Worm (Caenorhabditis elegans) whole organism, mixed stage, embryonic: ENCODE measurements around the gene nspb-3.

Source experiments
- M03D4.4 ChIP-seq: sonication (generic microtip); optimal IDR thresholded peaks from 2 replicates; lab custom pipeline; 2017; ENCODE audit warnings: mild to moderate bottlenecking, missing genetic modification characterization, missing compliant biosample characterization
- bed-3 ChIP-seq: fragments of 200-800 bp; sonication (Bioruptor generic); optimal IDR thresholded peaks from 3 replicates; lab custom pipeline; 2018; ENCODE audit warnings: mild to moderate bottlenecking, missing genetic modification characterization, moderate library complexity, missing compliant biosample characterization
- ceh-43 ChIP-seq: fragments of 200-800 bp; sonication (Bioruptor generic); optimal IDR thresholded peaks from 2 replicates; lab custom pipeline; 2018; ENCODE audit warnings: mild to moderate bottlenecking, missing genetic modification characterization, moderate library complexity, missing compliant biosample characterization
- ceh-83 ChIP-seq: fragments of 200-800 bp; sonication (Bioruptor generic); optimal IDR thresholded peaks from 2 replicates; lab custom pipeline; 2018; ENCODE audit warnings: mild to moderate bottlenecking, missing genetic modification characterization, missing compliant biosample characterization
- ces-1 ChIP-seq: fragments of 150-350 bp; optimal IDR thresholded peaks from 2 replicates; lab custom pipeline; 2014; ENCODE audit warnings: missing biosample characterization, missing genetic modification reagents, missing genetic modification characterization
- cnd-1 ChIP-seq: fragments of 200-800 bp; sonication (Bioruptor generic); optimal IDR thresholded peaks from 2 replicates; lab custom pipeline; 2018; ENCODE audit warnings: mild to moderate bottlenecking, missing genetic modification characterization, missing compliant biosample characterization
- drap-1 ChIP-seq: fragments of 200-800 bp; sonication (Bioruptor generic); optimal IDR thresholded peaks from 3 replicates; lab custom pipeline; 2018; ENCODE audit warnings: mild to moderate bottlenecking, missing genetic modification characterization, missing compliant biosample characterization
- elt-1 ChIP-seq: sonication (generic microtip); optimal IDR thresholded peaks from 2 replicates; lab custom pipeline; 2017; ENCODE audit warnings: missing genetic modification characterization, mild to moderate bottlenecking, missing compliant biosample characterization, antibody characterized with exemption, moderate library complexity, borderline replicate concordance; ENCODE audit not compliant: insufficient read depth
- elt-3 ChIP-seq: fragments of 150-350 bp; optimal IDR thresholded peaks from 2 replicates; lab custom pipeline; 2014; ENCODE audit warnings: missing biosample characterization, missing genetic modification characterization
- flh-1 ChIP-seq: fragments of 200-800 bp; sonication (Bioruptor generic); optimal IDR thresholded peaks from 2 replicates; lab custom pipeline; 2018; ENCODE audit warnings: mild to moderate bottlenecking, missing genetic modification characterization, moderate library complexity, missing compliant biosample characterization
- ham-2 ChIP-seq: fragments of 200-800 bp; sonication (Bioruptor generic); optimal IDR thresholded peaks from 2 replicates; lab custom pipeline; 2018; ENCODE audit warnings: mild to moderate bottlenecking, missing genetic modification characterization, missing compliant biosample characterization
- hlh-1 ChIP-seq: fragments of 150-350 bp; optimal IDR thresholded peaks from 2 replicates; lab custom pipeline; 2014; ENCODE audit warnings: missing biosample characterization, missing genetic modification reagents, missing genetic modification characterization
- mab-5 ChIP-seq: fragments of 150-350 bp; optimal IDR thresholded peaks from 2 replicates; lab custom pipeline; 2014; ENCODE audit warnings: missing biosample characterization, missing genetic modification characterization
- mep-1 ChIP-seq: fragments of 150-350 bp; optimal IDR thresholded peaks from 2 replicates; lab custom pipeline; 2017; ENCODE audit warnings: missing biosample characterization, missing genetic modification reagents, missing genetic modification characterization, inconsistent platforms
- mls-2 ChIP-seq: sonication (generic microtip); optimal IDR thresholded peaks from 2 replicates; lab custom pipeline; 2016; ENCODE audit warnings: mild to moderate bottlenecking, missing genetic modification characterization, moderate library complexity, missing compliant biosample characterization
- nhr-12 ChIP-seq: fragments of 150-350 bp; optimal IDR thresholded peaks from 2 replicates; lab custom pipeline; 2014; ENCODE audit warnings: missing biosample characterization, missing genetic modification characterization
- nhr-2 ChIP-seq: fragments of 150-350 bp; optimal IDR thresholded peaks from 2 replicates; lab custom pipeline; 2014; ENCODE audit warnings: missing biosample characterization, missing genetic modification characterization
- nhr-237 ChIP-seq: fragments of 150-350 bp; optimal IDR thresholded peaks from 2 replicates; lab custom pipeline; 2014; ENCODE audit warnings: missing biosample characterization, missing genetic modification characterization
- nhr-76 ChIP-seq: sonication (generic microtip); optimal IDR thresholded peaks from 2 replicates; lab custom pipeline; 2017; ENCODE audit warnings: missing biosample characterization, missing genetic modification characterization
- pha-4 ChIP-seq: fragments of 150-350 bp; optimal IDR thresholded peaks from 2 replicates; lab custom pipeline; 2018; ENCODE audit warnings: missing biosample characterization, missing genetic modification reagents, missing genetic modification characterization
- sem-2 ChIP-seq: fragments of 200-800 bp; sonication (Bioruptor generic); optimal IDR thresholded peaks from 2 replicates; lab custom pipeline; 2018; ENCODE audit warnings: mild to moderate bottlenecking, missing genetic modification characterization, missing compliant biosample characterization
- snpc-4 ChIP-seq: fragments of 150-350 bp; optimal IDR thresholded peaks from 2 replicates; lab custom pipeline; 2014; ENCODE audit warnings: missing biosample characterization, missing genetic modification characterization
- sptf-1 ChIP-seq: sonication (generic microtip); optimal IDR thresholded peaks from 2 replicates; lab custom pipeline; 2017; ENCODE audit warnings: mild to moderate bottlenecking, missing genetic modification characterization, moderate library complexity, missing compliant biosample characterization
- tbx-8 ChIP-seq: fragments of 200-800 bp; sonication (Bioruptor generic); optimal IDR thresholded peaks from 2 replicates; lab custom pipeline; 2018; ENCODE audit warnings: mild to moderate bottlenecking, missing genetic modification characterization, moderate library complexity, missing compliant biosample characterization
- unc-120 ChIP-seq: sonication (generic microtip); optimal IDR thresholded peaks from 2 replicates; lab custom pipeline; 2017; ENCODE audit warnings: missing genetic modification characterization, missing compliant biosample characterization; ENCODE audit not compliant: poor library complexity, severe bottlenecking
- unc-39 ChIP-seq: fragments of 150-350 bp; optimal IDR thresholded peaks from 2 replicates; lab custom pipeline; 2014; ENCODE audit warnings: missing biosample characterization, missing genetic modification characterization
- unc-62 ChIP-seq: fragments of 150-350 bp; optimal IDR thresholded peaks from 2 replicates; lab custom pipeline; 2014; ENCODE audit warnings: missing biosample characterization, missing genetic modification reagents, missing genetic modification characterization
- zip-8 ChIP-seq: fragments of 150-350 bp; optimal IDR thresholded peaks from 2 replicates; lab custom pipeline; 2014; ENCODE audit warnings: missing biosample characterization, missing genetic modification characterization
- ztf-11 ChIP-seq: fragments of 150-350 bp; optimal IDR thresholded peaks from 2 replicates; lab custom pipeline; 2014; ENCODE audit warnings: missing biosample characterization, missing genetic modification characterization

nspb-3 gene

DNA sequence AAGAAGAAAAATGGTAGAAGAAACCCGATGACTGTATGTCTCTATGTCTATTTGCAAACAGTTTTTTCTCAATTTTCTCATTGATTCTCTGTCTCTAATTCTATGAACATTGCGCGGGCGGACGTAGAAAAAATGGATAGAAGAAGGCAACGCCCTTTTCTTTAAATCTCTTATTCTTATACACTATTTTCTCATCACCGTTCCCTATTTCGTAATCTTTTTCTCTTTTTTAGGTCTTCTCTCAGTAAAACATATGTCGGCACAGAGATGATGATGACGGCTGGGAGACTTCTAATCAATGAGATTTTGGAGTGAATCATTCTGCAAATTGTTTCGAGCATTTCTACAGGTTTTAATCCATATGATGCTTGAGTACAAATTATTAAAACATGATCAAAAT, 27.4 kb upstream of the nspb-3 start:
- TF ChIP-seq unc-39 (tag; lab: Kevin White, UChicago), result no peak
- TF ChIP-seq drap-1 (GFP tag; lab: Kevin White, UChicago), result no peak
- TF ChIP-seq unc-62 (GFP tag; lab: Kevin White, UChicago), result no peak
- TF ChIP-seq sem-2, result no peak
- TF ChIP-seq zip-8 (tag; lab: Kevin White, UChicago), result no peak
- no peak for TF ChIP-seq nhr-12 (tag; lab: Kevin White, UChicago)
- no peak for TF ChIP-seq ceh-43 (GFP tag; lab: Kevin White, UChicago)
- TF ChIP-seq elt-3, result no peak
- no peak for TF ChIP-seq hlh-1 (tag; lab: Kevin White, UChicago)
- TF ChIP-seq mls-2 (tag; lab: Kevin White, UChicago), result no peak
- TF ChIP-seq nhr-2, result no peak
- no peak for TF ChIP-seq snpc-4 (tag; lab: Kevin White, UChicago)
- TF ChIP-seq sptf-1 (tag; lab: Kevin White, UChicago), result no peak
- TF ChIP-seq nhr-76 (tag; lab: Kevin White, UChicago), result no peak
- no peak for TF ChIP-seq ceh-83 (GFP tag; lab: Kevin White, UChicago)
- TF ChIP-seq ces-1, result no peak

DNA sequence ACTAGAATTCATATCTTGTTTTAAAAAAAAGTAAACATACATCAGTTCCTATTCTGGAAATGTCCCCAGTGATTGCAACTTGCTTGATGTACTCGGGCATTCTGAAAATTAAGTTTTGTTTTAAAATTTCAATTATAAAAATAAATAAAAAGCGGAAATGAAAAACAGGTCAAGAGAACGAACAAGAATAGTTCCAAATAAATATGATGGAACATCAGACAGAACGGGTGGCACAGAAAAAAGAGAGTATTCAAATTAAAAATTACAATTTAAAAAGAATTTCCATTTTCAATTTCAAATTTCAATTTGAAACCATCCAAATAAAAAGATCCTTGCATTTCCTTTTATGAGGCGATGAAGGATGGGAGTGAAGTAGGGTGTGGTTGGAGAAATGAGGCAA, 26.5 kb upstream of the nspb-3 start, which contains the start of gene C01B10.3:
Gene C01B10.3 (minus strand): TSS at position 101 of the 400 bp plus-strand sequence.
- no peak for TF ChIP-seq M03D4.4 (tag; lab: Kevin White, UChicago)

DNA sequence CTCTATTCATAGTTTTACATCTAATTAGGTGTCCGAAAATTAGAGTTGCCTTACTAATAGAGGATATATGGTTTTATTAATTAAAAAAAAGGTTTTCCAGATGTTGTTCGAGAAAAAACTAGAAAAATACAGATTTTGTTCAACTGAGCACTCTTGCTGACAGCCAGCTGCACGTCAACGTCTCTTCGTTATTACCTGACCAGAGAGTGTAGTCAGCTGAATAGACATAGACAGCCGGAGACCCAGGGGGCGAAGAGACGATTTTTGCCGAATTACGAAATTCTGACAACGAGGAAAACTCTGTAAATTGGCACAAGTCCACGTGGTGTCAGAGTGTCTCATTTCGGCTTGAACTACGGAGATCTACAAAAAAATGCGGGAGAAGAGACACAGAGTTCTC, 23.8 kb upstream of the nspb-3 start:
- TF ChIP-seq pha-4 (tag; lab: Kevin White, UChicago), result no peak

DNA sequence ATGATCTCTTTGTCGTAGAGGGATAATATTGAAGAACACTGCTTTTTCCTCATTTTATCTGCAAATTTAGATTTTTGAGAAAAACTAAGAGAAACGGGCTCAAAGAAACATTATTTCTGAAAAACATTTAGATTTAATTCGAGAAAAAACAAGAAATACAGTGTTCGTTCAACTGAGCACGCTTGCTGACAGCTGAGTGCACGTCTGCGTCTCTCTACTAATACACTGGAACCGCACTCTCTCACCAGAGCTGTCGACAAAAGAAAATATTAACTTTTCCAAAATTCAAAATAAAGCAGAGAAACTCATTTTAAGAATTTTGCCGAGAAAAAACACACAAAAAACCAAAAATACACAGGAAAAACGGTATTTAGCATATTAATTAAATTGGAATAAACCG, 18.5 kb upstream of the nspb-3 start, which contains the start of gene drh-1:
Gene drh-1 (minus strand): TSS at position 58 of the 400 bp plus-strand sequence.
- TF ChIP-seq M03D4.4 (tag; lab: Kevin White, UChicago), result no peak

DNA sequence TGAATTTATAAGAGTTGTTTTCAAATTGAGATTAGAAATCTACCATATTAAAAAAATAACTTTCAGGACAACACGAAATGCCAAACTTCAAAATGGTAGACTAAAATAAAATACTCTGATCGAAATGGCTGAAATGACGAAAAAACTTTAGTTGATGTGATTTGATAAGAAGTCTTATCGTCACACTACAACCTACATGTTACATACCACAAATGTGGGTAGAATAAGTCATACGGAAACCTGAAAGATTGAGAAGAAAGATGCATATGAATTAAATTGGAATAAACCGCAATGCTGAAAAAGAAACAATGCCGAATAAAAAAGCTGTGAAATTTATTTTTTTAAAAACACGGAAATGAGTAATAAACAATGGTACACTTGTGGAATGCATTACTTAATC, 12.3 kb upstream of the nspb-3 start:
- TF ChIP-seq tbx-8 (GFP tag; lab: Kevin White, UChicago) (no peak), ceh-43 (GFP tag; lab: Kevin White, UChicago) (no peak), hlh-1 (tag; lab: Kevin White, UChicago) (no peak), nhr-237 (tag; lab: Kevin White, UChicago) (no peak), sem-2 (no peak), M03D4.4 (tag; lab: Kevin White, UChicago) (no peak), unc-120 (tag; lab: Kevin White, UChicago) (no peak), bed-3 (GFP tag; lab: Kevin White, UChicago) (no peak), snpc-4 (tag; lab: Kevin White, UChicago) (no peak), nhr-2 (no peak), ces-1 (no peak)

DNA sequence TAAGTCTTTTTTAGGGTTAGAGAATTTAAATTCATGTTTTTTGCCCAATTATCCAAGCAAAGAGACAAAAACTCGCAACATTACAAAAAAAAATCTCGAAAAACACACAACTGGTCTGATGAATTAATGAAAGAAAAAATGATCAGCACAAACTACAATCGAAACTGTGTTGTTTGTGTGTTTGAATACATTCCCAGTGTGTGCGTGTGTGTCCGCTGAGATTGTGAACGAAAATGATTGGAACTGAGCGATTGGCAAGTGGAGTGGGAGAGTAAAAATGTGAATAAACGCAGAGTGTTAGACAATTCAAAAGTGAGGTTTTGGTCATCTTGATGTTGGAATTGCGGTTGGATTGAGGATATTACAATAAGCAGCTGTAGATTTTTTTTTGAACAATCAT, 11.8 kb upstream of the nspb-3 start:
- no peak for TF ChIP-seq cnd-1 (tag; lab: Kevin White, UChicago)
- no peak for TF ChIP-seq bed-3 (GFP tag; lab: Kevin White, UChicago)
- no peak for TF ChIP-seq flh-1 (GFP tag; lab: Kevin White, UChicago)
- no peak for TF ChIP-seq nhr-237 (tag; lab: Kevin White, UChicago)
- no peak for TF ChIP-seq ham-2 (GFP tag; lab: Kevin White, UChicago)
- TF ChIP-seq ztf-11, result no peak
- TF ChIP-seq nhr-76 (tag; lab: Kevin White, UChicago), result no peak
- TF ChIP-seq nhr-12 (tag; lab: Kevin White, UChicago), result no peak
- no peak for TF ChIP-seq hlh-1 (tag; lab: Kevin White, UChicago)
- no peak for TF ChIP-seq tbx-8 (GFP tag; lab: Kevin White, UChicago)
- no peak for TF ChIP-seq mls-2 (tag; lab: Kevin White, UChicago)
- no peak for TF ChIP-seq drap-1 (GFP tag; lab: Kevin White, UChicago)
- TF ChIP-seq elt-3, result no peak

DNA sequence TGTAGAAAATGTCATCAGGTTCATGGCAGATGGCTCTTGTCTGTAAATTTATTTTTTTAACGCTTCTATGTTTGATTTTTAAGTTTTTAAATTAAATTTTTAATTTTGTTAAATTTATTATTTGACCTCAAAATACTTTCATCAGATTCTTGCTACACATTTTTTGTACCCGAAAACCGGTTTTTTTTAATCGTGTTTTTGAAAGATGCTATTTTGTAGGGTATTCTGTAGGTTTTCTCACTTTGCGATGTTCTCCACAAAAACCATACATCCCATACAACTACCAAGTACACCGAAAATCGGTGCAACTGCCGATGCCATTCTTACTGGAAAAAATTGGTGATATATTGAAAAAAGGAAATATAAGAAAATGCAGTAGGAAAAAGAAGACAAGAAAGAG, 11.1 kb upstream of the nspb-3 start, which contains the start of gene nstp-2:
Gene nstp-2 (minus strand): TSS at position 326 of the 400 bp plus-strand sequence.
- TF ChIP-seq mep-1 (tag; lab: Kevin White, UChicago) (no peak), mab-5 (tag; lab: Kevin White, UChicago) (no peak), mls-2 (tag; lab: Kevin White, UChicago) (no peak), pha-4 (tag; lab: Kevin White, UChicago) (no peak), elt-1 (tag; lab: Kevin White, UChicago) (no peak), ces-1 (no peak), M03D4.4 (tag; lab: Kevin White, UChicago) (no peak)
